Worm (Caenorhabditis elegans) whole organism, late embryonic: ENCODE data around the gene srx-90.

ENCODE experiments used
- T23F11.4 ChIP-seq: fragments of 200-800 bp; sonication (Bioruptor generic); optimal IDR thresholded peaks from 2 replicates; lab custom pipeline; 2018; ENCODE audit warnings: mild to moderate bottlenecking, missing genetic modification characterization, missing compliant biosample characterization
- ceh-18 ChIP-seq: sonication (generic microtip); optimal IDR thresholded peaks from 2 replicates; lab custom pipeline; 2016; ENCODE audit warnings: missing genetic modification characterization, missing compliant biosample characterization
- ceh-2 ChIP-seq: sonication (generic microtip); optimal IDR thresholded peaks from 2 replicates; lab custom pipeline; 2016; ENCODE audit warnings: missing genotype, missing genetic modification characterization, missing compliant biosample characterization
- ceh-48 ChIP-seq: sonication (generic microtip); optimal IDR thresholded peaks from 2 replicates; lab custom pipeline; 2016; ENCODE audit warnings: missing genetic modification characterization, inconsistent platforms, missing compliant biosample characterization
- che-1 ChIP-seq: sonication (generic microtip); optimal IDR thresholded peaks from 2 replicates; lab custom pipeline; 2016; ENCODE audit warnings: mild to moderate bottlenecking, missing genetic modification characterization, missing compliant biosample characterization
- elt-2 ChIP-seq: sonication (generic microtip); optimal IDR thresholded peaks from 2 replicates; lab custom pipeline; 2016; ENCODE audit warnings: missing genetic modification reagents, missing genetic modification characterization, missing compliant biosample characterization
- elt-4 ChIP-seq: sonication (generic microtip); optimal IDR thresholded peaks from 2 replicates; lab custom pipeline; 2016; ENCODE audit warnings: missing genetic modification characterization, missing compliant biosample characterization
- gmeb-2 ChIP-seq: sonication (generic microtip); optimal IDR thresholded peaks from 2 replicates; lab custom pipeline; 2016; ENCODE audit warnings: missing genetic modification characterization, inconsistent platforms, missing compliant biosample characterization
- hlh-15 ChIP-seq: sonication (generic microtip); optimal IDR thresholded peaks from 2 replicates; lab custom pipeline; 2016; ENCODE audit warnings: missing genetic modification characterization, missing compliant biosample characterization
- hlh-30 ChIP-seq: sonication (generic microtip); optimal IDR thresholded peaks from 2 replicates; lab custom pipeline; 2017; ENCODE audit warnings: antibody characterized with exemption, missing genetic modification characterization, missing compliant biosample characterization; ENCODE audit not compliant: insufficient read depth
- lim-6 ChIP-seq: sonication (generic microtip); optimal IDR thresholded peaks from 2 replicates; lab custom pipeline; 2016; ENCODE audit warnings: missing genetic modification characterization, missing compliant biosample characterization
- madf-2 ChIP-seq: sonication (generic microtip); optimal IDR thresholded peaks from 2 replicates; lab custom pipeline; 2017; ENCODE audit warnings: missing genetic modification characterization, missing compliant biosample characterization
- nhr-232 ChIP-seq: sonication (generic microtip); optimal IDR thresholded peaks from 2 replicates; lab custom pipeline; 2016; ENCODE audit warnings: missing genetic modification characterization, missing compliant biosample characterization
- odd-2 ChIP-seq: sonication (generic microtip); optimal IDR thresholded peaks from 2 replicates; lab custom pipeline; 2017; ENCODE audit warnings: antibody characterized with exemption, mild to moderate bottlenecking, missing genetic modification characterization, missing compliant biosample characterization
- pag-3 ChIP-seq: sonication (generic microtip); optimal IDR thresholded peaks from 2 replicates; lab custom pipeline; 2016; ENCODE audit warnings: missing compliant biosample characterization, missing genetic modification characterization, borderline replicate concordance
- rnt-1 ChIP-seq: sonication (generic microtip); optimal IDR thresholded peaks from 2 replicates; lab custom pipeline; 2016; ENCODE audit warnings: missing genetic modification characterization, missing compliant biosample characterization
- syd-9 ChIP-seq: sonication (generic microtip); optimal IDR thresholded peaks from 2 replicates; lab custom pipeline; 2016; ENCODE audit warnings: mild to moderate bottlenecking, missing genetic modification characterization, moderate library complexity, missing compliant biosample characterization
- tbx-2 ChIP-seq: sonication (generic microtip); optimal IDR thresholded peaks from 2 replicates; lab custom pipeline; 2016; ENCODE audit warnings: missing genetic modification characterization, missing compliant biosample characterization
- unc-3 ChIP-seq, 2 experiments: fragments of 200-800 bp in 1 of 2; sonication (Bioruptor generic) in 1 of 2; sonication (generic microtip) in 1 of 2; conservative IDR thresholded peaks in 1 of 2; optimal IDR thresholded peaks in 1 of 2; 2 replicates each; pipeline versions ENCODE4 v1.3.6 to Lab custom; 2016 to 2022; ENCODE audit warnings: missing compliant biosample characterization in 2 of 2, missing genetic modification characterization in 2 of 2, missing genetic modification reagents in 1 of 2
- unc-42 ChIP-seq: sonication (generic microtip); optimal IDR thresholded peaks from 2 replicates; lab custom pipeline; 2016; ENCODE audit warnings: missing genotype, missing genetic modification characterization, missing compliant biosample characterization

Gene srx-90

ce11 chrV:11629222-11630026 lies 48.5 kb downstream of the srx-90 start, which contains the start of gene F35B12.10:
TSS of gene F35B12.10 (minus strand) at chrV:11629272.
- TF ChIP-seq elt-2 (tag; lab: Kevin White, UChicago): peak; percentile 69
- no peak for TF ChIP-seq unc-3 (GFP tag; conservative IDR thresholded peaks at IDR 0.05; lab: Robert Waterston, UW)
- TF ChIP-seq unc-3 (tag; optimal IDR thresholded peaks at IDR 0.05; lab: Kevin White, UChicago): no peak

DNA sequence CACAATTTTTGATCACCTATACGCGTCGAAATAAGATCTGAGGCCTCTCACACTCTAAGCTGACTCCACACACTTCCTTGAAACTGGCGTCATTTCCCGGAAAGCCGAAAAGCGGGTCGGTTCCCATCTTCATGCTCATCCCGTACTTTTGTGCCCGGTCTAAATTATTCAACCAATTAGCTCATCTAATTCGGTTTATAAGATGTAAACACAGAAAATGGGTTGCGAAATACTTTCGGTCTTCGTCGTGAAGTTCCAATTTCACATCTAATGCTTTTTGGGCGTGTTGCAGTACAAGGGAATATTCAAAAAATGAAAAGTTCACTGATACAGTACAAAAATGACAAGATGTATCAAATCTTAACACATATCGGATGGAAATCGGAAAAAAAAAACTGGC lies 50.2 kb downstream of the srx-90 start:
- TF ChIP-seq hlh-30 (no peak), ceh-48 (tag; lab: Kevin White, UChicago) (no peak), tbx-2 (tag; lab: Kevin White, UChicago) (no peak), gmeb-2 (tag; lab: Kevin White, UChicago) (no peak), ceh-2 (no peak), lim-6 (tag; lab: Kevin White, UChicago) (no peak), madf-2 (no peak), nhr-232 (tag; lab: Kevin White, UChicago) (no peak), elt-4 (tag; lab: Kevin White, UChicago) (no peak), elt-2 (tag; lab: Kevin White, UChicago) (no peak), rnt-1 (tag; lab: Kevin White, UChicago) (no peak), syd-9 (no peak), che-1 (tag; lab: Kevin White, UChicago) (no peak), odd-2 (no peak), pag-3 (tag; lab: Kevin White, UChicago) (no peak), T23F11.4 (GFP tag; lab: Kevin White, UChicago) (no peak), unc-42 (tag; lab: Kevin White, UChicago) (no peak), hlh-15 (tag; lab: Kevin White, UChicago) (no peak), ceh-18 (tag; lab: Kevin White, UChicago) (no peak)
